Worm (Caenorhabditis elegans): ENCODE data around the gene dct-18.

Gene dct-18

ce11 chrII:12981980-12982575, 50.4 kb downstream of the dct-18 start:
- TF ChIP-seq skn-1 (tag; optimal IDR thresholded peaks at IDR 0.05): no peak
- TF ChIP-seq unc-62 (GFP tag; optimal IDR thresholded peaks at IDR 0.05): peak; percentile 17
- no peak for TF ChIP-seq nhr-76 (tag; optimal IDR thresholded peaks at IDR 0.05)
- TF ChIP-seq lin-15B (tag; optimal IDR thresholded peaks at IDR 0.05): no peak
- peak; percentile 48 for TF ChIP-seq pha-4 (tag; optimal IDR thresholded peaks at IDR 0.05)
- peak; percentile 14 for TF ChIP-seq nhr-25 (tag; optimal IDR thresholded peaks at IDR 0.05)
- TF ChIP-seq elt-1 (tag; optimal IDR thresholded peaks at IDR 0.05): peak; percentile 92
- TF ChIP-seq elt-2 (tag; optimal IDR thresholded peaks at IDR 0.05): peak; percentile 53

ce11 chrII:12982830-12983229, 51.2 kb downstream of the dct-18 start:
- TF ChIP-seq lin-15B (tag; optimal IDR thresholded peaks at IDR 0.05) (no peak), elt-2 (tag; optimal IDR thresholded peaks at IDR 0.05) (peak; percentile 76), pha-4 (tag; optimal IDR thresholded peaks at IDR 0.05) (no peak), pqm-1 (tag; optimal IDR thresholded peaks at IDR 0.05) (peak; percentile 8), mdl-1 (tag; optimal IDR thresholded peaks at IDR 0.05) (no peak)
